Worm (Caenorhabditis elegans): ENCODE measurements around the gene gfrp-1.
A peak's percentile ranks its signal among the peaks of the same experiment; 100 is the strongest.

The gfrp-1 gene

ce11 chrIV:244278-244677, 40.9 kb downstream of the gfrp-1 start:
- TF ChIP-seq aly-2 (tag; optimal IDR thresholded peaks at IDR 0.05) = no peak
- TF ChIP-seq unc-62 (GFP tag; optimal IDR thresholded peaks at IDR 0.05) = no peak
- TF ChIP-seq skn-1 (tag; optimal IDR thresholded peaks at IDR 0.05) = no peak
- no peak for TF ChIP-seq ztf-11 (tag; optimal IDR thresholded peaks at IDR 0.05)
- no peak for TF ChIP-seq nhr-25 (tag; optimal IDR thresholded peaks at IDR 0.05)
- no peak for TF ChIP-seq nhr-23 (tag; optimal IDR thresholded peaks at IDR 0.05)
- TF ChIP-seq nhr-43 (tag; optimal IDR thresholded peaks at IDR 0.05; ENCODE audit: poor library complexity, severe bottlenecking) = no peak
- TF ChIP-seq ceh-9 (tag; optimal IDR thresholded peaks at IDR 0.05) = no peak
- TF ChIP-seq nhr-12 (tag; optimal IDR thresholded peaks at IDR 0.05) = no peak
- no peak for TF ChIP-seq egl-5 (tag; optimal IDR thresholded peaks at IDR 0.05)
- TF ChIP-seq nhr-76 (tag; optimal IDR thresholded peaks at IDR 0.05) = no peak
- no peak for TF ChIP-seq lsy-12 (tag; optimal IDR thresholded peaks at IDR 0.05)
- no peak for TF ChIP-seq jun-1 (tag; optimal IDR thresholded peaks at IDR 0.05)
- TF ChIP-seq fkh-10 (GFP tag; optimal IDR thresholded peaks at IDR 0.05) = no peak
- no peak for TF ChIP-seq R02D3.7 (tag; optimal IDR thresholded peaks at IDR 0.05)
- TF ChIP-seq pqm-1 (tag; optimal IDR thresholded peaks at IDR 0.05) = no peak

DNA sequence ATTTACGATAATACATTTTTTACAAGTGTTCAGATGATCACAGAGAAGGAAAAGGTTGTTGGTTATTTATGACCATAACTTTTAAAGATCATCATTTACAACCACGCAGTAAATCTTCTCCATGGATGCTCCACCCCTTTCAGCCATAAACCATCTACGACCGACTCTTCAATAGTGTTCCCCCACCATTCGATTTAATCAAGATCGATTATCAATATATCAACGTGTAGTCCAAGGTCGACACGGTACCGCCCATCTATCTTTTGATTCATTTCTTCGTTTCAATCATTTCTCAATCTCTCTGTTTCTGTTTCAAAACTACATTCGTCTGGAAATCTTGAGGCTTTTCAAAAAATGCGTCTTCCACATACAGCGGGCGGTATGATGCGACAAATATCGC, 41.4 kb downstream of the gfrp-1 start, which contains the start of gene aass-1:
aass-1 (plus strand) TSS at position 301 of the 400 bp plus-strand sequence.
- TF ChIP-seq fos-1 (tag; optimal IDR thresholded peaks at IDR 0.05) (no peak), nhr-25 (tag; optimal IDR thresholded peaks at IDR 0.05) (peak; percentile 44)

DNA sequence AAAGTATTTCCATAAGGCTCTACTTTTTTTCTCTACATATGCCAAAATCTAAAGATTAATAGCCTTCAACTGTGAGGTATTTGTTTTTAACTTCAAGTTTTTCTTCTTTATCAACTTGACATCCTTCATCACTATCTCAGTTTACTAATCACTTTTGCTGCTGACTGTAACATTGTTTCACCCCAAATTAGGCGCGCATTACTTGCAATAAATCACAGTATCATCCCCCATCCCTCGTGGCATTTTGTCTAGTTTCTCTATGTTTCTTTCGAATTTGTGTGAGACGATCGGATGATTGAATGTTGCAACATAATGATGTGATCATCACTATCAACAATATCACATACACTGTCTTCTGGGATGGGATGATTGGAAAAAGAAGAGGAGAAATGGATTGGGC, 44.1 kb downstream of the gfrp-1 start:
- TF ChIP-seq nhr-67 (tag; optimal IDR thresholded peaks at IDR 0.05) (no peak), aly-2 (tag; optimal IDR thresholded peaks at IDR 0.05) (no peak), nhr-25 (tag; optimal IDR thresholded peaks at IDR 0.05) (peak; percentile 87), skn-1 (tag; optimal IDR thresholded peaks at IDR 0.05) (no peak), ceh-16 (tag; optimal IDR thresholded peaks at IDR 0.05) (no peak), nhr-11 (tag; optimal IDR thresholded peaks at IDR 0.05) (no peak), ztf-11 (tag; optimal IDR thresholded peaks at IDR 0.05) (no peak), snpc-4 (tag; optimal IDR thresholded peaks at IDR 0.05) (no peak), fos-1 (tag; optimal IDR thresholded peaks at IDR 0.05) (no peak), nhr-23 (tag; optimal IDR thresholded peaks at IDR 0.05) (peak; percentile 78), zag-1 (tag; optimal IDR thresholded peaks at IDR 0.05) (no peak), nhr-28 (tag; optimal IDR thresholded peaks at IDR 0.05) (no peak), ztf-4 (tag; optimal IDR thresholded peaks at IDR 0.05) (no peak), elt-3 (tag; optimal IDR thresholded peaks at IDR 0.05) (peak in 2 of 3 experiments; percentile 61 to 65), mdl-1 (tag; optimal IDR thresholded peaks at IDR 0.05) (peak; percentile 88), nfya-1 (tag; optimal IDR thresholded peaks at IDR 0.05; ENCODE audit: insufficient read depth) (no peak), daf-12 (tag; optimal IDR thresholded peaks at IDR 0.05) (no peak), egl-5 (tag; optimal IDR thresholded peaks at IDR 0.05) (no peak), nhr-43 (tag; optimal IDR thresholded peaks at IDR 0.05; ENCODE audit: poor library complexity, severe bottlenecking) (peak; percentile 69)

DNA sequence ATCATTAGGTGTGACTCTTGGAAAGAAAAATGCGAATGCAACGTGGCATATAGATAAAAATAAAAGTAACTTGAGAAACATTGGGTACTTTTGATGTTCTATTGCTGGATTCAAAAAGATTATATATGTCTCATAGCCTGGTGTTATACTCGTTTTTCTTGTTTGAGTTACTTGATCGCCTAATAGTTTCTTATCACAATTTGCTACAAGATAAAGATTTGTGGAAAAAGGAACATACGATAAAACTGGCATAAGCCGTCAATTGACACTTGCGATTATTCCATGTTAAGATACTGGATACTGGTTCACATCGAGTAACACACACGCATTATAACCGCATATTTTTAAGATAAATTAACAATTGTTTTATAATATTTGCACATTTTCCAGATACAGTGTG, 49.1 kb downstream of the gfrp-1 start, which contains the start of gene grl-19:
grl-19 (minus strand) TSS at position 101 of the 400 bp plus-strand sequence.
- no peak for TF ChIP-seq ceh-82 (tag; optimal IDR thresholded peaks at IDR 0.05)
- no peak for TF ChIP-seq ceh-28 (tag; optimal IDR thresholded peaks at IDR 0.05)
- no peak for TF ChIP-seq nhr-77 (tag; optimal IDR thresholded peaks at IDR 0.05)
- no peak for TF ChIP-seq aly-2 (tag; optimal IDR thresholded peaks at IDR 0.05)
- no peak for TF ChIP-seq hmg-11 (tag; optimal IDR thresholded peaks at IDR 0.05)
- TF ChIP-seq nfya-1 (tag; optimal IDR thresholded peaks at IDR 0.05; ENCODE audit: insufficient read depth) = no peak
- TF ChIP-seq nhr-76 (tag; optimal IDR thresholded peaks at IDR 0.05) = no peak
- no peak for TF ChIP-seq lin-15B (tag; optimal IDR thresholded peaks at IDR 0.05)
- TF ChIP-seq ZK546.5 (tag; optimal IDR thresholded peaks at IDR 0.05) = no peak
- no peak for TF ChIP-seq egl-27 (tag; optimal IDR thresholded peaks at IDR 0.05)
